Fruit fly (Drosophila melanogaster) whole organism, prepupa: Measurements from ENCODE around the gene nmd.
A peak's percentile ranks its signal among the peaks of the same experiment; 100 is the strongest.

ENCODE experiments used
- Blimp-1 ChIP-seq: fragments of 200-800 bp; sonication (Bioruptor generic); optimal IDR thresholded peaks from 3 replicates; lab custom pipeline; 2017; ENCODE audit warnings: missing biosample characterization, missing genetic modification characterization, mild to moderate bottlenecking, moderate library complexity, missing genetic modification reagents
- CG10631 ChIP-seq: fragments of 200-800 bp; sonication (Bioruptor generic); optimal IDR thresholded peaks from 2 replicates; lab custom pipeline; 2016; ENCODE audit warnings: missing biosample characterization, missing genetic modification characterization
- CG10669 ChIP-seq: fragments of 200-800 bp; sonication (Bioruptor generic); optimal IDR thresholded peaks from 3 replicates; lab custom pipeline; 2018; ENCODE audit warnings: missing biosample characterization, mild to moderate bottlenecking, missing genetic modification characterization, moderate library complexity
- CG11902 ChIP-seq: fragments of 200-800 bp; sonication (Bioruptor generic); optimal IDR thresholded peaks from 3 replicates; lab custom pipeline; 2016; ENCODE audit warnings: missing biosample characterization, missing genetic modification characterization
- CG1621 ChIP-seq: fragments of 200-800 bp; sonication (Bioruptor generic); optimal IDR thresholded peaks from 3 replicates; lab custom pipeline; 2018; ENCODE audit warnings: missing biosample characterization, mild to moderate bottlenecking, missing genetic modification characterization
- CG3032 ChIP-seq: fragments of 200-800 bp; optimal IDR thresholded peaks from 2 replicates; lab custom pipeline; 2019; ENCODE audit warnings: missing biosample characterization, mild to moderate bottlenecking, missing genetic modification characterization, moderate library complexity
- CG31627 ChIP-seq: fragments of 200-800 bp; sonication (Bioruptor generic); optimal IDR thresholded peaks from 3 replicates; lab custom pipeline; 2016; ENCODE audit warnings: missing biosample characterization, missing genetic modification characterization
- CG4318 ChIP-seq: fragments of 200-800 bp; sonication (Bioruptor generic); optimal IDR thresholded peaks from 3 replicates; lab custom pipeline; 2017; ENCODE audit warnings: missing biosample characterization, mild to moderate bottlenecking, missing genetic modification characterization
- CG6808 ChIP-seq: fragments of 200-800 bp; sonication (Bioruptor generic); optimal IDR thresholded peaks from 3 replicates; lab custom pipeline; 2017; ENCODE audit warnings: missing biosample characterization, missing genetic modification characterization, mild to moderate bottlenecking, moderate library complexity, missing genetic modification reagents
- CG7368 ChIP-seq: fragments of 200-800 bp; sonication (Bioruptor generic); optimal IDR thresholded peaks from 3 replicates; lab custom pipeline; 2016; ENCODE audit warnings: missing biosample characterization, missing genetic modification characterization
- CG9139 ChIP-seq: fragments of 200-800 bp; sonication (Bioruptor generic); optimal IDR thresholded peaks from 3 replicates; lab custom pipeline; 2017; ENCODE audit warnings: missing biosample characterization, mild to moderate bottlenecking, missing genetic modification characterization
- Eip93F ChIP-seq: fragments of 200-800 bp; sonication (Bioruptor generic); optimal IDR thresholded peaks from 2 replicates; lab custom pipeline; 2016; ENCODE audit warnings: missing biosample characterization, mild to moderate bottlenecking, missing genetic modification characterization
- Ets96B ChIP-seq: fragments of 200-800 bp; optimal IDR thresholded peaks from 2 replicates; lab custom pipeline; 2019; ENCODE audit warnings: missing biosample characterization, mild to moderate bottlenecking, missing genetic modification characterization, moderate library complexity
- Gug ChIP-seq: fragments of 200-800 bp; sonication (Bioruptor generic); IDR thresholded peaks from 2 replicates; pipeline ENCODE4 v1.3.6; 2022; ENCODE audit warnings: missing biosample characterization, missing genetic modification characterization
- Hr38 ChIP-seq: sonication (Bioruptor generic); optimal IDR thresholded peaks from 2 replicates; lab custom pipeline; 2016; ENCODE audit warnings: missing biosample characterization, missing genetic modification characterization
- Hr39 ChIP-seq: fragments of 200-800 bp; sonication (Bioruptor generic); optimal IDR thresholded peaks from 2 replicates; lab custom pipeline; 2016; ENCODE audit warnings: missing biosample characterization, missing genetic modification characterization
- Hr4 ChIP-seq: fragments of 200-800 bp; sonication (Bioruptor generic); optimal IDR thresholded peaks from 3 replicates; lab custom pipeline; 2016; ENCODE audit warnings: missing biosample characterization, missing genetic modification characterization
- Met ChIP-seq: fragments of 200-800 bp; sonication (Bioruptor generic); optimal IDR thresholded peaks from 3 replicates; lab custom pipeline; 2016; ENCODE audit warnings: missing biosample characterization, missing genetic modification characterization
- OdsH ChIP-seq: fragments of 200-800 bp; sonication (Bioruptor generic); optimal IDR thresholded peaks from 3 replicates; lab custom pipeline; 2016; ENCODE audit warnings: missing biosample characterization, missing genetic modification characterization
- Smox ChIP-seq: fragments of 200-800 bp; sonication (Bioruptor generic); optimal IDR thresholded peaks from 3 replicates; lab custom pipeline; 2016; ENCODE audit warnings: missing biosample characterization, missing genetic modification characterization
- Sox102F ChIP-seq: fragments of 200-800 bp; sonication (Bioruptor generic); optimal IDR thresholded peaks from 2 replicates; lab custom pipeline; 2016; ENCODE audit warnings: missing biosample characterization, mild to moderate bottlenecking, missing genetic modification characterization
- Sox15 ChIP-seq: fragments of 200-800 bp; sonication (Bioruptor generic); optimal IDR thresholded peaks from 3 replicates; lab custom pipeline; 2016; ENCODE audit warnings: missing biosample characterization, missing genetic modification characterization
- achi ChIP-seq: fragments of 200-800 bp; sonication (Bioruptor generic); optimal IDR thresholded peaks from 3 replicates; lab custom pipeline; 2016; ENCODE audit warnings: missing biosample characterization, missing genetic modification characterization
- dac ChIP-seq: fragments of 200-800 bp; sonication (Bioruptor generic); optimal IDR thresholded peaks from 2 replicates; lab custom pipeline; 2017; ENCODE audit warnings: missing biosample characterization, mild to moderate bottlenecking, missing genetic modification characterization
- dsx ChIP-seq: fragments of 200-800 bp; optimal IDR thresholded peaks from 3 replicates; lab custom pipeline; 2019; ENCODE audit warnings: missing biosample characterization, mild to moderate bottlenecking, missing genetic modification characterization, moderate library complexity; ENCODE audit not compliant: poor library complexity, severe bottlenecking
- esn ChIP-seq: fragments of 200-800 bp; sonication (Bioruptor generic); optimal IDR thresholded peaks from 2 replicates; lab custom pipeline; 2016; ENCODE audit warnings: missing biosample characterization, mild to moderate bottlenecking, missing genetic modification characterization, moderate library complexity
- fd85E ChIP-seq: fragments of 200-800 bp; sonication (Bioruptor generic); optimal IDR thresholded peaks from 3 replicates; lab custom pipeline; 2016; ENCODE audit warnings: missing biosample characterization, missing genetic modification characterization
- fkh ChIP-seq: fragments of 200-800 bp; sonication (Bioruptor generic); optimal IDR thresholded peaks from 3 replicates; lab custom pipeline; 2017; ENCODE audit warnings: missing biosample characterization, mild to moderate bottlenecking, missing genetic modification characterization, moderate library complexity
- lz ChIP-seq: fragments of 200-800 bp; sonication (Bioruptor generic); optimal IDR thresholded peaks from 3 replicates; lab custom pipeline; 2016; ENCODE audit warnings: missing biosample characterization, missing genetic modification characterization
- net ChIP-seq: fragments of 200-800 bp; sonication (Bioruptor generic); optimal IDR thresholded peaks from 3 replicates; lab custom pipeline; 2016; ENCODE audit warnings: missing biosample characterization, missing genetic modification characterization
- pdm3 ChIP-seq: fragments of 200-800 bp; sonication (Bioruptor generic); optimal IDR thresholded peaks from 3 replicates; lab custom pipeline; 2016; ENCODE audit warnings: missing biosample characterization, missing genetic modification characterization
- salr ChIP-seq, 2 experiments: fragments of 200-800 bp; sonication (Bioruptor generic); optimal IDR thresholded peaks; 3 replicates each; lab custom pipeline; 2016 to 2018; ENCODE audit warnings: missing biosample characterization in 2 of 2, missing genetic modification characterization in 2 of 2, mild to moderate bottlenecking in 1 of 2
- svp ChIP-seq: fragments of 200-800 bp; sonication (Bioruptor generic); peaks from one replicate; lab custom pipeline; 2016; ENCODE audit warnings: missing biosample characterization, missing genetic modification characterization
- vri ChIP-seq: fragments of 200-800 bp; sonication (Bioruptor generic); optimal IDR thresholded peaks from 3 replicates; lab custom pipeline; 2016; ENCODE audit warnings: missing biosample characterization, mild to moderate bottlenecking, missing genetic modification characterization

nmd gene

DNA sequence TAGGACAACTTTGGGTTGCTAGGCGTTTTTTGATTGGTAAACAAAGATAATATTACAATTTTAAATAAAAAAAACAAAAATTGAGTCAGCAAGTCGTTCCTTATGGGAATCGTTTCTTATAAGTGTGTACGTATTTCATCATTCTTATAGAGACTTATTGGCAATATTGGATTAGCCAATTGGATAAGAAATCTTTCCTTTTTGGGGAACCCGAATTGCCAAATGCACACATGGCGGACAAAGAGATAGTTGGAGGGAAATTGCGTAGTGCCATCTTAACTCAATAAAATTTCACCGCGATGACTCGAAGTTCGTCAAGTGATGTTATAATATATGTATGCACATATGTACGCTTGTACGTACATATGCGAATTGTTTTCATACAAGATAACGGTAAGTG lies 12.5 kb downstream of the nmd start:
- TF ChIP-seq net (GFP tag; lab: Kevin White, UChicago) (no peak), CG3032 (no peak), CG10631 (GFP tag; lab: Kevin White, UChicago) (no peak), achi (GFP tag; lab: Kevin White, UChicago) (no peak), Gug (GFP tag; lab: Robert Waterston, UW) (no peak), CG10669 (GFP tag; lab: Kevin White, UChicago) (no peak), CG4318 (no peak), CG9139 (GFP tag; lab: Kevin White, UChicago) (no peak), CG31627 (GFP tag; lab: Kevin White, UChicago) (no peak), Blimp-1 (GFP tag; lab: Kevin White, UChicago) (no peak), esn (GFP tag; lab: Kevin White, UChicago) (no peak), Sox15 (GFP tag; lab: Kevin White, UChicago) (no peak)

DNA sequence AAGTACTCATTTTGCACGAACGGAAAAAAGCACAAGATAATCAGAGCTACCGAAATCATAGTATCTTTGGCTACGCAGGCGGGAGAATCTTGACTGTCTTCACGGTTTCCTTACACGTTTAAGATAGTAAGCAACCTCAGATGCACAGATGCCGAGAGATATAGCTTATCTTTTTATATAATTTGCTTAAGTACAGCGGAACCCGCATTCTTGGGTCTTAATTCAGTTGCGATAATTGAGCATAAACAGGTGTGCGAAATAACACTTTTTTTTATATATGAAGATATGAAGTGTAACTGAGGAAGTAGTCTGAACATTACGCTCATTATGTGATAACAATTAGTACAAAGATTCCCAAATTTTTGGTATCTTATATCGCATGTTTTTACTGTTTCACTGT lies 23.0 kb downstream of the nmd start, which contains the start of gene CG34043:
CG34043 (minus strand) TSS at position 101 of the 400 bp plus-strand sequence.
- TF ChIP-seq CG3032 (no peak), Hr39 (GFP tag; lab: Kevin White, UChicago) (no peak), svp (GFP tag; lab: Kevin White, UChicago) (no peak), CG1621 (tag; lab: Kevin White, UChicago) (no peak), vri (GFP tag; lab: Kevin White, UChicago) (no peak), Blimp-1 (GFP tag; lab: Kevin White, UChicago) (no peak), salr (GFP tag; optimal IDR thresholded peaks at IDR 0.05; lab: Kevin White, UChicago) (no peak), Sox102F (GFP tag; lab: Kevin White, UChicago) (no peak), Smox (GFP tag; lab: Kevin White, UChicago) (no peak), Hr38 (GFP tag; lab: Kevin White, UChicago) (no peak), fd85E (no peak)

DNA sequence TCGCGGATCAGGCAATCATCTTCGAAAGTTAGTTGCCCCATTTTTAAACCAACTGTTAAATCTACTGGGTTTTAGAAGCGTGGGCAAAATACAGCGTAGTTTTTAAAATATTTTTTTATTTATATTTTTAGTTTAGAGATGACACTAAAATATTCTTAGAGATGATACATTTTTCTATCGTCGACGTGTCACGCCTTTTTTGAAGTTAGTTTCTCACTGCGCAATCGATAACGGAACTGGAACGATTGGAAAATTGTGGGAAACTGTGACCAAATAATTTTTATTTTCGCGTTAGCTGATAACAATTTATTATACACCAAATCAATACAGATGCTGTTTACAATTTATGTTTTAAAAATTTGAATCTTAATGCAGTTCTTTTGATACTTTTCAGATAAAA lies 25.1 kb downstream of the nmd start, which contains the start of gene Utx:
Utx (minus strand) TSS at position 154 of the 400 bp plus-strand sequence.
- TF ChIP-seq CG11902 (GFP tag; lab: Kevin White, UChicago) (no peak), CG9139 (GFP tag; lab: Kevin White, UChicago) (no peak), lz (peak; percentile 12), Met (GFP tag; lab: Kevin White, UChicago) (no peak), esn (GFP tag; lab: Kevin White, UChicago) (peak; percentile 14), CG7368 (GFP tag; lab: Kevin White, UChicago) (no peak), CG31627 (GFP tag; lab: Kevin White, UChicago) (peak; percentile 0), Smox (GFP tag; lab: Kevin White, UChicago) (no peak), Eip93F (GFP tag; lab: Kevin White, UChicago) (peak; percentile 1), Hr4 (GFP tag; lab: Kevin White, UChicago) (no peak), dac (GFP tag; lab: Kevin White, UChicago) (no peak), pdm3 (GFP tag; lab: Kevin White, UChicago) (no peak), Ets96B (tag; lab: Kevin White, UChicago) (no peak), CG3032 (peak; percentile 19), svp (GFP tag; lab: Kevin White, UChicago) (no peak), OdsH (GFP tag; lab: Kevin White, UChicago) (no peak), dsx (GFP tag; lab: Kevin White, UChicago) (no peak), CG6808 (GFP tag; lab: Kevin White, UChicago) (no peak)
- TF ChIP-seq, all 60 proteins: peak for 5

DNA sequence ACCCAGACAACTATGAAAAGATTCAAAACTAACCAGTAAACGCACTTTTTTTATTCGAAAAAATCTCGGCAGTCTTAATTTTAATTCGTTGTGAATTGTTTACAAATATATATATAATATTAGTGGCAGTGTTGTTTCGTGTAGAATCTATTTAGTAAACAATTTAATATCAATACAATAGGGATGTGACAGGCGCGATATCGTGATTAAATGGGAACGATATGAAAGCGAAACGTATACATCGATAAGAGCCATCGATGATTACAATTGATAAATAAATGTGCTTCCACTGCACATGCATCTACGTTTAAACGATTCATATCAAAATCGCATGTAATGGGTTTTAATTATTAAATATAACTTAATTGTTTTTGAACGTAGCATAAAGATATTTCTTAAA lies 26.4 kb downstream of the nmd start:
- TF ChIP-seq fd85E: no peak
- peak; percentile 84 for TF ChIP-seq fkh (GFP tag; lab: Kevin White, UChicago)
- TF ChIP-seq, all 60 proteins: peak for 1
